Worm (Caenorhabditis elegans) whole organism, L4 larva: ENCODE data around the gene C14A4.6.

Experiments used
- F49E8.2 ChIP-seq: sonication (generic microtip); optimal IDR thresholded peaks from 2 replicates; lab custom pipeline; 2016; ENCODE audit warnings: missing compliant biosample characterization, mild to moderate bottlenecking, missing genetic modification characterization, borderline replicate concordance
- Y105C5A.15 ChIP-seq: fragments of 200-800 bp; sonication (Bioruptor generic); IDR thresholded peaks from 2 replicates; pipeline ENCODE4 v1.3.6; 2022; ENCODE audit warnings: missing genetic modification characterization, missing compliant biosample characterization
- Y48G9A.11 ChIP-seq: fragments of 200-800 bp; sonication (Bioruptor generic); IDR thresholded peaks from 2 replicates; pipeline ENCODE4 v1.3.6; 2022; ENCODE audit warnings: missing genetic modification reagents, missing genetic modification characterization, missing compliant biosample characterization
- Y75B8A.6 ChIP-seq: fragments of 200-800 bp; sonication (Bioruptor generic); IDR thresholded peaks from 2 replicates; pipeline ENCODE4 v1.3.6; 2022; ENCODE audit warnings: missing genetic modification reagents, missing genetic modification characterization, missing compliant biosample characterization
- ZK337.2 ChIP-seq: fragments of 200-800 bp; sonication (Bioruptor generic); IDR thresholded peaks from 2 replicates; pipeline ENCODE4 v1.3.6; 2022; ENCODE audit warnings: missing genetic modification reagents, missing genetic modification characterization, missing compliant biosample characterization
- ZK546.5 ChIP-seq, 2 experiments: sonication (generic microtip); optimal IDR thresholded peaks; 2 replicates each; lab custom pipeline; 2017; ENCODE audit warnings: missing biosample characterization in 2 of 2, missing genetic modification characterization in 2 of 2
- aha-1 ChIP-seq: fragments of 150-350 bp; peaks from one replicate; lab custom pipeline; 2014; ENCODE audit warnings: missing biosample characterization, missing genetic modification characterization
- ceh-28 ChIP-seq: fragments of 150-350 bp; optimal IDR thresholded peaks from 2 replicates; lab custom pipeline; 2014; ENCODE audit warnings: missing biosample characterization, missing genetic modification reagents, missing genetic modification characterization
- ceh-32 ChIP-seq: sonication (generic microtip); optimal IDR thresholded peaks from 2 replicates; lab custom pipeline; 2016; ENCODE audit warnings: mild to moderate bottlenecking, missing genetic modification characterization, missing compliant biosample characterization; ENCODE audit not compliant: poor library complexity
- ceh-44 ChIP-seq: fragments of 200-800 bp; sonication (Bioruptor generic); IDR thresholded peaks from 2 replicates; pipeline ENCODE4 v1.3.6; 2022; ENCODE audit warnings: missing genetic modification reagents, missing genetic modification characterization, missing compliant biosample characterization
- ceh-82 ChIP-seq: sonication (generic microtip); optimal IDR thresholded peaks from 2 replicates; lab custom pipeline; 2017; ENCODE audit warnings: missing biosample characterization, missing genetic modification characterization
- ces-1 ChIP-seq: fragments of 150-350 bp; sonication (generic microtip); optimal IDR thresholded peaks from 4 replicates; lab custom pipeline; 2014; ENCODE audit warnings: missing biosample characterization, missing genetic modification reagents, missing genetic modification characterization
- ctbp-1 ChIP-seq: fragments of 200-800 bp; sonication (Bioruptor generic); IDR thresholded peaks from 2 replicates; pipeline ENCODE4 v1.3.6; 2022; ENCODE audit warnings: missing genetic modification reagents, missing genetic modification characterization, missing compliant biosample characterization
- daf-12 ChIP-seq: fragments of 150-350 bp; optimal IDR thresholded peaks from 2 replicates; lab custom pipeline; 2014; ENCODE audit warnings: missing biosample characterization, missing genetic modification reagents, missing genetic modification characterization
- daf-16 ChIP-seq, 3 experiments: sonication (generic microtip); optimal IDR thresholded peaks; 2 replicates each; lab custom pipeline; 2016 to 2017; ENCODE audit warnings: missing genetic modification characterization in 3 of 3, missing genetic modification reagents in 3 of 3, mild to moderate bottlenecking in 2 of 3, missing compliant biosample characterization in 2 of 3, missing biosample characterization in 1 of 3, moderate library complexity in 1 of 3
- dmd-6 ChIP-seq: fragments of 200-800 bp; sonication (Bioruptor generic); IDR thresholded peaks from 2 replicates; pipeline ENCODE4 v1.3.6; 2022; ENCODE audit warnings: missing genetic modification reagents, missing genetic modification characterization, missing compliant biosample characterization
- duxl-1 ChIP-seq: sonication (generic microtip); optimal IDR thresholded peaks from 2 replicates; lab custom pipeline; 2016; ENCODE audit warnings: mild to moderate bottlenecking, missing genetic modification characterization, moderate library complexity, missing compliant biosample characterization; ENCODE audit not compliant: poor library complexity
- dve-1 ChIP-seq: sonication (generic microtip); optimal IDR thresholded peaks from 2 replicates; lab custom pipeline; 2017; ENCODE audit warnings: antibody characterized with exemption, mild to moderate bottlenecking, missing genetic modification characterization, missing compliant biosample characterization; ENCODE audit not compliant: insufficient read depth
- egl-43 ChIP-seq: fragments of 200-800 bp; sonication (Bioruptor generic); IDR thresholded peaks from 2 replicates; pipeline ENCODE4 v1.3.6; 2022; ENCODE audit warnings: missing genetic modification reagents, missing genetic modification characterization, missing compliant biosample characterization
- fos-1 ChIP-seq: fragments of 150-350 bp; optimal IDR thresholded peaks from 2 replicates; lab custom pipeline; 2014; ENCODE audit warnings: missing biosample characterization, missing genetic modification characterization
- hlh-11 ChIP-seq: fragments of 200-800 bp; sonication (Bioruptor generic); optimal IDR thresholded peaks from 2 replicates; lab custom pipeline; 2018; ENCODE audit warnings: mild to moderate bottlenecking, missing genetic modification characterization, missing compliant biosample characterization
- lim-7 ChIP-seq: fragments of 200-800 bp; sonication (Bioruptor generic); IDR thresholded peaks from 2 replicates; pipeline ENCODE4 v1.3.6; 2022; ENCODE audit warnings: missing genetic modification characterization, missing compliant biosample characterization
- lin-15B ChIP-seq: fragments of 150-350 bp; sonication (generic microtip); optimal IDR thresholded peaks from 3 replicates; lab custom pipeline; 2014; ENCODE audit warnings: missing biosample characterization, missing genetic modification characterization
- lin-39 ChIP-seq: fragments of 150-350 bp; optimal IDR thresholded peaks from 2 replicates; lab custom pipeline; 2014; ENCODE audit warnings: missing biosample characterization, missing genetic modification reagents, missing genetic modification characterization
- lsy-2 ChIP-seq, 2 experiments: fragments of 150-350 bp in 1 of 2; sonication (generic microtip) in 1 of 2; optimal IDR thresholded peaks; 2 replicates each; lab custom pipeline; 2014 to 2017; ENCODE audit warnings: missing biosample characterization in 2 of 2, missing genetic modification characterization in 2 of 2
- mxl-2 ChIP-seq: fragments of 200-800 bp; sonication (Bioruptor generic); conservative IDR thresholded peaks from 2 replicates; pipeline ENCODE4 v1.3.6; 2022; ENCODE audit warnings: missing genetic modification reagents, missing genetic modification characterization, missing compliant biosample characterization
- nhr-237 ChIP-seq: sonication (generic microtip); optimal IDR thresholded peaks from 2 replicates; lab custom pipeline; 2017; ENCODE audit warnings: missing biosample characterization, missing genetic modification characterization
- nhr-28 ChIP-seq: fragments of 150-350 bp; optimal IDR thresholded peaks from 2 replicates; lab custom pipeline; 2014; ENCODE audit warnings: missing biosample characterization, missing genetic modification characterization
- nhr-42 ChIP-seq: fragments of 200-800 bp; sonication (Bioruptor generic); IDR thresholded peaks from 2 replicates; pipeline ENCODE4 v1.3.6; 2022; ENCODE audit warnings: missing genetic modification characterization, missing compliant biosample characterization
- nhr-77 ChIP-seq: fragments of 150-350 bp; optimal IDR thresholded peaks from 2 replicates; lab custom pipeline; 2014; ENCODE audit warnings: missing biosample characterization, missing genetic modification characterization
- pha-4 ChIP-seq, 2 experiments: fragments of 150-350 bp in 1 of 2; fragments of 200-800 bp in 1 of 2; sonication (Bioruptor generic) in 1 of 2; IDR thresholded peaks in 1 of 2; optimal IDR thresholded peaks in 1 of 2; 2 replicates each; pipeline versions ENCODE4 v1.3.6 to Lab custom; 2014 to 2022; ENCODE audit warnings: missing genetic modification characterization in 2 of 2, missing genetic modification reagents in 2 of 2, missing biosample characterization in 1 of 2, missing compliant biosample characterization in 1 of 2
- pqm-1 ChIP-seq: sonication (generic microtip); optimal IDR thresholded peaks from 2 replicates; lab custom pipeline; 2017; ENCODE audit warnings: missing biosample characterization, missing genetic modification characterization
- skn-1 ChIP-seq: fragments of 150-350 bp; optimal IDR thresholded peaks from 2 replicates; lab custom pipeline; 2014; ENCODE audit warnings: missing biosample characterization, missing genetic modification characterization
- snpc-4 ChIP-seq: fragments of 150-350 bp; optimal IDR thresholded peaks from 2 replicates; lab custom pipeline; 2014; ENCODE audit warnings: missing biosample characterization, missing genetic modification characterization
- spr-3 ChIP-seq: fragments of 200-800 bp; sonication (Bioruptor generic); optimal IDR thresholded peaks from 2 replicates; lab custom pipeline; 2018; ENCODE audit warnings: mild to moderate bottlenecking, missing genetic modification characterization, missing compliant biosample characterization
- tag-97 ChIP-seq: fragments of 200-800 bp; sonication (Bioruptor generic); IDR thresholded peaks from 2 replicates; pipeline ENCODE4 v1.3.6; 2022; ENCODE audit warnings: missing genetic modification characterization, missing compliant biosample characterization
- unc-39 ChIP-seq: sonication (generic microtip); optimal IDR thresholded peaks from 2 replicates; lab custom pipeline; 2017; ENCODE audit warnings: missing biosample characterization, missing genetic modification characterization
- unc-62 ChIP-seq, 3 experiments: fragments of 150-350 bp in 1 of 3; sonication (generic microtip); optimal IDR thresholded peaks in 2 of 3; peaks in 1 of 3; 1 replicate in 1 of 3; 2 replicates in 2 of 3; lab custom pipeline; 2014 to 2017; ENCODE audit warnings: missing biosample characterization in 3 of 3, missing genetic modification characterization in 3 of 3, missing genetic modification reagents in 3 of 3, missing genotype in 1 of 3
- zip-2 ChIP-seq: fragments of 150-350 bp; optimal IDR thresholded peaks from 2 replicates; lab custom pipeline; 2014; ENCODE audit warnings: missing biosample characterization, missing genetic modification characterization

C14A4.6 gene

DNA sequence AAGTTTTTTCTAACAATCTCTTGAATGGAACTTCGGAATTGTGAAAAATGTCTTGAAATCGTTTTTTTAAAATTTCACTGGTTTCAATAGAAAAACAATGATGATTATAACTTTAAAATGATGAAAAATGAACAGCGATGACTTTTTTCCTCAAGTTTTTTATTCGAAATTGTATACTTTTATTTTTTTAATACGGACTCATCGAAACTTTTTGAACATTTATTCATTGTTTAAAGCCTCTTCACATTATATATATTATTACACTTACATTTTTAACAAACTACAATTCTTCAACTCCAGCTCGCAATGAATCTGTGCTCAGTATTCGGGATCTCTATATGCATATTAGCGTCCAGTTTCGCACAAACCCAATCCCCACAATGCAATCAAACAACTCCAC lies 33.4 kb upstream of the C14A4.6 start, which contains the start of gene M28.8 (continued):
- TF ChIP-seq ctbp-1: no peak

DNA sequence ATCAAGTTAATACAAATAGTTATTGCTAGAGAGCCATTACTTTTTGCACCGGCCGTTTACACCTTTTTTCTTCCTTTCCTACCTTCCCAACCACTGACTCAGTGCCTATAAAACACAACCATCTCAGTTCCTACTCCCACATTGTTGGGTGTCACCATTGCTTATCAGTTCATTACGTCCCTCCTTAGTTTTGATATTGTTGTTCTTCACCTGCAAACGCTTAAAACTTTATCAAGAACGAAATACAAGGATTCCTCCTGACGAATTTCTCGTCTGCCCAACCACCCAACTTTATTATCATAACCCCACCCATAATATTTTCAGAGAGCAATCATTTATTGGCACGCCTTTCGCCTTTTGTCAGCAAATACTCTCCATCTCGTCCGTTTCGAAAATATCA lies 32.5 kb upstream of the C14A4.6 start:
- TF ChIP-seq pqm-1 (tag; lab: Kevin White, UChicago) (peak; percentile 90), ces-1 (GFP tag; lab: Kevin White, UChicago) (no peak), nhr-77 (tag; lab: Kevin White, UChicago) (no peak), nhr-28 (tag; lab: Kevin White, UChicago) (peak; percentile 75), daf-12 (tag; lab: Kevin White, UChicago) (no peak), nhr-237 (tag; lab: Kevin White, UChicago) (no peak), dve-1 (peak; percentile 32), mxl-2 (no peak), daf-16 (GFP tag; optimal IDR thresholded peaks at IDR 0.05; lab: Kevin White, UChicago) (no peak), daf-16 (tag; optimal IDR thresholded peaks at IDR 0.05; lab: Kevin White, UChicago) (peak; percentile 53), aha-1 (tag; lab: Kevin White, UChicago) (peak; percentile 35), hlh-11 (tag; lab: Kevin White, UChicago) (peak; percentile 67), lsy-2 (tag; optimal IDR thresholded peaks at IDR 0.05; lab: Kevin White, UChicago) (no peak), unc-62 (GFP tag; optimal IDR thresholded peaks at IDR 0.05 in 1 of 2; lab: Kevin White, UChicago) (no peak), unc-62 (tag; optimal IDR thresholded peaks at IDR 0.05; lab: Kevin White, UChicago) (no peak), F49E8.2 (no peak), unc-39 (tag; lab: Kevin White, UChicago) (no peak), ceh-82 (no peak), tag-97 (GFP tag; lab: Robert Waterston, UW) (no peak), dmd-6 (GFP tag; lab: Robert Waterston, UW) (peak; percentile 64)

DNA sequence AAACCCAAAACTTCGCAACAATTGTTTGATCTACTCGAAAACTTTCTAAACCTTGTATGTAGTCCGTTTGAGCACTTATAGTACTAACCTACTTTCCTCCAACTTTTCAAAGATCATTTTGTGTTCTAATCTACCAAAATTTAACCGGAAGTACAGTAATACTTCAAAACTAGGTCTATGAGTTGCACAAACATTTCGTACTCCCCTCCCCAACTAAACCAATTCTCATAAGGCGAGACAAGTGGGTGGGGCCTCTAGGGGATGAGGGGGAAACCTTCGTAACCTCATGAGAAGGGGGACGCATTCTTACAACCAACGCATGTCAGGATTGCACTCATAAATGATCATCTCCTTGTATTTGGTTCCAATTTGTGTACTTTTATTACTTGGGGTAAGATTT lies 27.4 kb upstream of the C14A4.6 start, which contains the start of gene cutl-9:
Gene cutl-9 (plus strand): TSS at position 301 of the 400 bp plus-strand sequence.
- TF ChIP-seq lim-7 (GFP tag; lab: Robert Waterston, UW): no peak
- no peak for TF ChIP-seq lin-39 (tag; lab: Kevin White, UChicago)
- TF ChIP-seq zip-2 (tag; lab: Kevin White, UChicago): no peak
- no peak for TF ChIP-seq snpc-4 (tag; lab: Kevin White, UChicago)
- no peak for TF ChIP-seq ZK337.2
- TF ChIP-seq Y105C5A.15 (GFP tag; lab: Robert Waterston, UW): no peak
- no peak for TF ChIP-seq F49E8.2
- no peak for TF ChIP-seq aha-1 (tag; lab: Kevin White, UChicago)
- TF ChIP-seq egl-43 (GFP tag; lab: Robert Waterston, UW): no peak
- no peak for TF ChIP-seq duxl-1 (tag; lab: Kevin White, UChicago)
- no peak for TF ChIP-seq lin-15B (tag; lab: Kevin White, UChicago)
- no peak for TF ChIP-seq nhr-42 (GFP tag; lab: Robert Waterston, UW)
- no peak for TF ChIP-seq spr-3 (GFP tag; lab: Kevin White, UChicago)
- no peak for TF ChIP-seq fos-1 (tag; lab: Kevin White, UChicago)
- TF ChIP-seq ZK546.5 (tag; optimal IDR thresholded peaks at IDR 0.05; lab: Kevin White, UChicago): no peak
- no peak for TF ChIP-seq Y75B8A.6 (GFP tag; lab: Robert Waterston, UW)
- no peak for TF ChIP-seq pha-4 (GFP tag; IDR thresholded peaks at IDR 0.05; lab: Robert Waterston, UW)
- TF ChIP-seq pha-4 (tag; optimal IDR thresholded peaks at IDR 0.05; lab: Kevin White, UChicago): no peak
- TF ChIP-seq ceh-32 (tag; lab: Kevin White, UChicago): no peak

DNA sequence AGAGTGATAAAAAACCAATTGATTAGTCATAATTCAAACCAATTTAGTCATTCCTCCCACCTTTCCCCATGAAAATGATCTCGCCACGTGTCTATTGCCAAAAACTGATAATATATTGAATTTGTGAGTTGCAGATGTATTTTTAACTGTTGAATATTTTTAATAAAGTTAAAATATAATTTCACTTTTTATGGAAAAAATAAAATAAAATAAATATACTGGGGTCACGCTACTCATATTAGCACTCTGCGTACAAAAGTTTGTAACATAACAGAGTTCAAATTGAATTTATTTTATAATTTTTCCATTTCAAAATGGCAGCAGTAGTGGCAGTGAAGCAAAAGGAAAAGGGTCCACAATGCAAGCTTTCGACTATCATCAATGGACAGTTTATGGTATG lies 23.6 kb upstream of the C14A4.6 start, which contains the start of gene C14A4.13:
Gene C14A4.13 (plus strand): TSS at position 301 of the 400 bp plus-strand sequence.
- TF ChIP-seq Y48G9A.11 (GFP tag; lab: Robert Waterston, UW) (no peak), ceh-82 (no peak), ceh-44 (no peak), aha-1 (tag; lab: Kevin White, UChicago) (peak; percentile 48), skn-1 (tag; lab: Kevin White, UChicago) (no peak), ceh-28 (tag; lab: Kevin White, UChicago) (no peak), ceh-32 (tag; lab: Kevin White, UChicago) (no peak)
